Worm (Caenorhabditis elegans): Measurements from ENCODE around the gene arp-11.
A peak's percentile ranks its signal among the peaks of the same experiment; 100 is the strongest.

Gene arp-11

ce11 chrIV:7903359-7903758 is 1.3 kb upstream of the arp-11 start, which contains the start of gene C49H3.6 (continued):
- TF ChIP-seq sdc-2 (tag; optimal IDR thresholded peaks at IDR 0.05) = no peak
- TF ChIP-seq npax-4 (tag; optimal IDR thresholded peaks at IDR 0.05) = no peak
- TF ChIP-seq unc-55 (GFP tag; optimal IDR thresholded peaks at IDR 0.05) = peak; percentile 22
- TF ChIP-seq ttx-3 (tag; optimal IDR thresholded peaks at IDR 0.05) = no peak
- no peak for TF ChIP-seq pqm-1 (tag; optimal IDR thresholded peaks at IDR 0.05)
- TF ChIP-seq hlh-30 (tag; optimal IDR thresholded peaks at IDR 0.05; ENCODE audit: insufficient read depth) = peak; percentile 44
- TF ChIP-seq pag-3 (tag; optimal IDR thresholded peaks at IDR 0.05; ENCODE audit: borderline replicate concordance) = no peak
- TF ChIP-seq ceh-30 (tag; optimal IDR thresholded peaks at IDR 0.05) = no peak
- TF ChIP-seq ama-1 (optimal IDR thresholded peaks at IDR 0.05) = no peak
- TF ChIP-seq ceh-45 (GFP tag; IDR thresholded peaks at IDR 0.05) = no peak
- TF ChIP-seq ceh-48 (tag; optimal IDR thresholded peaks at IDR 0.05) = no peak
- no peak for TF ChIP-seq fax-1 (tag; optimal IDR thresholded peaks at IDR 0.05)
- no peak for TF ChIP-seq rnt-1 (tag; optimal IDR thresholded peaks at IDR 0.05)
- no peak for TF ChIP-seq lim-6 (tag; optimal IDR thresholded peaks at IDR 0.05)
- no peak for TF ChIP-seq Y22D7AL.16 (tag; optimal IDR thresholded peaks at IDR 0.05)
- TF ChIP-seq lin-11 (tag; optimal IDR thresholded peaks at IDR 0.05) = no peak
- TF ChIP-seq odd-2 (tag; optimal IDR thresholded peaks at IDR 0.05) = no peak

ce11 chrIV:7898489-7898888 is 3.6 kb downstream of the arp-11 start:
- TF ChIP-seq gmeb-2 (tag; optimal IDR thresholded peaks at IDR 0.05) (no peak), odd-2 (tag; optimal IDR thresholded peaks at IDR 0.05) (no peak), npax-4 (tag; optimal IDR thresholded peaks at IDR 0.05) (no peak), ceh-31 (tag; optimal IDR thresholded peaks at IDR 0.05) (no peak), ceh-45 (GFP tag; IDR thresholded peaks at IDR 0.05) (no peak), dve-1 (tag; optimal IDR thresholded peaks at IDR 0.05) (no peak), lin-11 (tag; optimal IDR thresholded peaks at IDR 0.05) (no peak), T23F11.4 (GFP tag; optimal IDR thresholded peaks at IDR 0.05) (no peak), fkh-10 (GFP tag; optimal IDR thresholded peaks at IDR 0.05) (no peak), hlh-15 (tag; optimal IDR thresholded peaks at IDR 0.05) (no peak), ceh-24 (tag; optimal IDR thresholded peaks at IDR 0.05) (no peak), pag-3 (tag; optimal IDR thresholded peaks at IDR 0.05; ENCODE audit: borderline replicate concordance) (no peak), hlh-13 (GFP tag; optimal IDR thresholded peaks at IDR 0.05) (no peak), ceh-34 (tag; optimal IDR thresholded peaks at IDR 0.05) (no peak), ceh-19 (GFP tag; optimal IDR thresholded peaks at IDR 0.05) (no peak), hlh-8 (tag; optimal IDR thresholded peaks at IDR 0.05) (no peak), Y22D7AL.16 (tag; optimal IDR thresholded peaks at IDR 0.05) (no peak), mec-3 (tag; optimal IDR thresholded peaks at IDR 0.05; ENCODE audit: borderline replicate concordance) (no peak), K02D7.2 (tag; optimal IDR thresholded peaks at IDR 0.05) (no peak), zip-5 (tag; optimal IDR thresholded peaks at IDR 0.05) (no peak)

- TF ChIP-seq elt-4 (tag; optimal IDR thresholded peaks at IDR 0.05) (no peak), hlh-6 (tag; optimal IDR thresholded peaks at IDR 0.05) (no peak), pax-1 (tag; optimal IDR thresholded peaks at IDR 0.05) (no peak), ceh-30 (tag; optimal IDR thresholded peaks at IDR 0.05) (no peak), syd-9 (tag; optimal IDR thresholded peaks at IDR 0.05) (no peak), ceh-14 (tag; optimal IDR thresholded peaks at IDR 0.05) (no peak), K09A11.1 (tag; optimal IDR thresholded peaks at IDR 0.05; ENCODE audit: insufficient read depth) (no peak), ceh-45 (GFP tag; IDR thresholded peaks at IDR 0.05) (no peak), unc-55 (GFP tag; optimal IDR thresholded peaks at IDR 0.05) (no peak), hlh-30 (tag; optimal IDR thresholded peaks at IDR 0.05; ENCODE audit: insufficient read depth) (no peak), ref-2 (tag; optimal IDR thresholded peaks at IDR 0.05) (no peak), pqm-1 (tag; optimal IDR thresholded peaks at IDR 0.05) (no peak), ahr-1 (tag; optimal IDR thresholded peaks at IDR 0.05) (no peak)
Measured at ce11 chrIV:7897953-7898352, 4.1 kb downstream of the arp-11 start.
